Worm (Caenorhabditis elegans): ENCODE measurements around the gene srb-5.

Gene srb-5

ce11 chrII:5183207-5183606 is 20.0 kb upstream of the srb-5 start:
- TF ChIP-seq ceh-9 (tag; optimal IDR thresholded peaks at IDR 0.05) (no peak), ceh-14 (tag; optimal IDR thresholded peaks at IDR 0.05) (no peak), ceh-48 (tag; optimal IDR thresholded peaks at IDR 0.05) (no peak)

ce11 chrII:5182451-5182850 is 19.3 kb upstream of the srb-5 start:
- TF ChIP-seq ceh-2 (tag; optimal IDR thresholded peaks at IDR 0.05) = no peak
- no peak for TF ChIP-seq nhr-232 (tag; optimal IDR thresholded peaks at IDR 0.05)
- peak; percentile 43 for TF ChIP-seq unc-55 (GFP tag; optimal IDR thresholded peaks at IDR 0.05)
- TF ChIP-seq T23F11.4 (GFP tag; optimal IDR thresholded peaks at IDR 0.05) = no peak
- peak; percentile 14 for TF ChIP-seq nfya-1 (tag; optimal IDR thresholded peaks at IDR 0.05)
- TF ChIP-seq pat-9 (tag; optimal IDR thresholded peaks at IDR 0.05) = no peak
- peak; percentile 89 for TF ChIP-seq hlh-30 (tag; optimal IDR thresholded peaks at IDR 0.05; ENCODE audit: insufficient read depth)
- TF ChIP-seq C38D4.7 (GFP tag; optimal IDR thresholded peaks at IDR 0.05) = no peak
- TF ChIP-seq ceh-45 (GFP tag; IDR thresholded peaks at IDR 0.05) = 0 out of 2 replicates have a peak, but pooled peaks have one; percentile 31
- TF ChIP-seq elt-2 (tag; optimal IDR thresholded peaks at IDR 0.05) = peak; percentile 89
- TF ChIP-seq madf-2 (tag; optimal IDR thresholded peaks at IDR 0.05) = no peak
- no peak for TF ChIP-seq dve-1 (tag; optimal IDR thresholded peaks at IDR 0.05)

- TF ChIP-seq ceh-14 (tag; optimal IDR thresholded peaks at IDR 0.05) (no peak), hlh-8 (tag; optimal IDR thresholded peaks at IDR 0.05) (peak; percentile 17), T23F11.4 (GFP tag; optimal IDR thresholded peaks at IDR 0.05) (no peak), unc-3 (GFP tag; conservative IDR thresholded peaks at IDR 0.05) (no peak), unc-3 (tag; optimal IDR thresholded peaks at IDR 0.05) (peak; percentile 30), ceh-45 (GFP tag; IDR thresholded peaks at IDR 0.05) (no peak), mec-3 (tag; optimal IDR thresholded peaks at IDR 0.05; ENCODE audit: borderline replicate concordance) (no peak), zip-5 (tag; optimal IDR thresholded peaks at IDR 0.05) (no peak), pat-9 (tag; optimal IDR thresholded peaks at IDR 0.05) (no peak), syd-9 (tag; optimal IDR thresholded peaks at IDR 0.05) (peak; percentile 45), ceh-24 (tag; optimal IDR thresholded peaks at IDR 0.05) (no peak), fax-1 (tag; optimal IDR thresholded peaks at IDR 0.05) (no peak), odd-2 (tag; optimal IDR thresholded peaks at IDR 0.05) (no peak), pax-1 (tag; optimal IDR thresholded peaks at IDR 0.05) (no peak), C38D4.7 (GFP tag; optimal IDR thresholded peaks at IDR 0.05) (no peak), hlh-15 (tag; optimal IDR thresholded peaks at IDR 0.05) (no peak), sdc-2 (tag; optimal IDR thresholded peaks at IDR 0.05) (peak; percentile 45), nfya-1 (tag; optimal IDR thresholded peaks at IDR 0.05) (peak; percentile 80), nhr-11 (tag; optimal IDR thresholded peaks at IDR 0.05) (no peak), K09A11.1 (tag; optimal IDR thresholded peaks at IDR 0.05; ENCODE audit: insufficient read depth) (peak; percentile 12), unc-55 (GFP tag; optimal IDR thresholded peaks at IDR 0.05) (peak; percentile 87), ama-1 (optimal IDR thresholded peaks at IDR 0.05) (no peak), fkh-10 (GFP tag; optimal IDR thresholded peaks at IDR 0.05) (no peak), C08G9.2 (tag; optimal IDR thresholded peaks at IDR 0.05) (no peak), unc-42 (tag; optimal IDR thresholded peaks at IDR 0.05) (peak; percentile 51), ceh-48 (tag; optimal IDR thresholded peaks at IDR 0.05) (no peak), ceh-34 (tag; optimal IDR thresholded peaks at IDR 0.05) (peak; percentile 64), ceh-2 (tag; optimal IDR thresholded peaks at IDR 0.05) (peak; percentile 29), dve-1 (tag; optimal IDR thresholded peaks at IDR 0.05) (no peak), ceh-30 (tag; optimal IDR thresholded peaks at IDR 0.05) (no peak), elt-2 (tag; optimal IDR thresholded peaks at IDR 0.05) (peak; percentile 83), lim-6 (tag; optimal IDR thresholded peaks at IDR 0.05) (no peak), ref-2 (tag; optimal IDR thresholded peaks at IDR 0.05) (peak; percentile 61), hlh-30 (tag; optimal IDR thresholded peaks at IDR 0.05; ENCODE audit: insufficient read depth) (peak; percentile 90), pha-2 (tag; optimal IDR thresholded peaks at IDR 0.05) (no peak), pros-1 (tag; optimal IDR thresholded peaks at IDR 0.05) (peak; percentile 80), ahr-1 (tag; optimal IDR thresholded peaks at IDR 0.05) (no peak), ceh-9 (tag; optimal IDR thresholded peaks at IDR 0.05) (no peak), ceh-18 (tag; optimal IDR thresholded peaks at IDR 0.05) (peak; percentile 74), dmd-4 (tag; optimal IDR thresholded peaks at IDR 0.05; ENCODE audit: borderline replicate concordance) (no peak), tbx-7 (tag; optimal IDR thresholded peaks at IDR 0.05) (no peak), lin-11 (tag; optimal IDR thresholded peaks at IDR 0.05) (no peak), ceh-31 (tag; optimal IDR thresholded peaks at IDR 0.05) (peak; percentile 88), gmeb-2 (tag; optimal IDR thresholded peaks at IDR 0.05) (no peak), F13H6.1 (tag; optimal IDR thresholded peaks at IDR 0.05) (peak; percentile 36)
Measured at ce11 chrII:5181497-5181896, 18.3 kb upstream of the srb-5 start.

All from whole organism, late embryonic.